Worm (Caenorhabditis elegans) whole organism, L3 larva: Measurements from ENCODE around the gene C04G2.5.

ENCODE experiments used
- aly-2 ChIP-seq: fragments of 150-350 bp; optimal IDR thresholded peaks from 2 replicates; lab custom pipeline; 2014; ENCODE audit warnings: missing biosample characterization, missing genetic modification characterization
- elt-1 ChIP-seq: fragments of 150-350 bp; optimal IDR thresholded peaks from 2 replicates; lab custom pipeline; 2014; ENCODE audit warnings: missing biosample characterization, missing genetic modification characterization
- fos-1 ChIP-seq: fragments of 150-350 bp; optimal IDR thresholded peaks from 2 replicates; lab custom pipeline; 2014; ENCODE audit warnings: missing biosample characterization, missing genetic modification characterization
- lin-39 ChIP-seq: fragments of 150-350 bp; optimal IDR thresholded peaks from 2 replicates; lab custom pipeline; 2018; ENCODE audit warnings: missing biosample characterization, missing genetic modification reagents, missing genetic modification characterization
- mdl-1 ChIP-seq: fragments of 150-350 bp; optimal IDR thresholded peaks from 2 replicates; lab custom pipeline; 2014; ENCODE audit warnings: missing biosample characterization, missing genetic modification characterization
- nhr-12 ChIP-seq: fragments of 150-350 bp; optimal IDR thresholded peaks from 2 replicates; lab custom pipeline; 2014; ENCODE audit warnings: missing biosample characterization, missing genetic modification characterization
- nhr-25 ChIP-seq: sonication (generic microtip); optimal IDR thresholded peaks from 2 replicates; lab custom pipeline; 2017; ENCODE audit warnings: missing biosample characterization, missing genetic modification characterization
- nhr-76 ChIP-seq: fragments of 150-350 bp; sonication (generic microtip); optimal IDR thresholded peaks from 5 replicates; lab custom pipeline; 2014; ENCODE audit warnings: missing biosample characterization, missing genetic modification characterization
- nhr-77 ChIP-seq: fragments of 150-350 bp; optimal IDR thresholded peaks from 2 replicates; lab custom pipeline; 2014; ENCODE audit warnings: missing biosample characterization, missing genetic modification characterization
- sea-2 ChIP-seq: fragments of 150-350 bp; sonication (generic microtip); optimal IDR thresholded peaks from 4 replicates; lab custom pipeline; 2014; ENCODE audit warnings: missing biosample characterization, missing genetic modification reagents, missing genetic modification characterization
- skn-1 ChIP-seq: fragments of 150-350 bp; optimal IDR thresholded peaks from 2 replicates; lab custom pipeline; 2014; ENCODE audit warnings: missing biosample characterization, missing genetic modification characterization
- snpc-4 ChIP-seq: fragments of 150-350 bp; optimal IDR thresholded peaks from 2 replicates; lab custom pipeline; 2014; ENCODE audit warnings: missing biosample characterization, missing genetic modification characterization
- unc-62 ChIP-seq: fragments of 150-350 bp; sonication (generic microtip); optimal IDR thresholded peaks from 4 replicates; lab custom pipeline; 2014; ENCODE audit warnings: missing biosample characterization, missing genetic modification reagents, missing genetic modification characterization

ce11 chrIV:10059175-10059574, 35.9 kb downstream of the C04G2.5 start:
- TF ChIP-seq snpc-4 (tag; lab: Kevin White, UChicago) (no peak), mdl-1 (tag; lab: Kevin White, UChicago) (no peak), sea-2 (GFP tag; lab: Kevin White, UChicago) (no peak), elt-1 (tag; lab: Kevin White, UChicago) (no peak), nhr-25 (tag; lab: Kevin White, UChicago) (no peak), aly-2 (tag; lab: Kevin White, UChicago) (no peak), unc-62 (GFP tag; lab: Kevin White, UChicago) (no peak), lin-39 (no peak), nhr-76 (tag; lab: Kevin White, UChicago) (no peak), skn-1 (tag; lab: Kevin White, UChicago) (no peak), nhr-12 (tag; lab: Kevin White, UChicago) (no peak), fos-1 (tag; lab: Kevin White, UChicago) (peak; percentile 52), nhr-77 (tag; lab: Kevin White, UChicago) (no peak)
